Worm (Caenorhabditis elegans) whole organism, mixed stage, embryonic: ENCODE measurements around the gene F02C9.2.
"Not testable (repeated sequence)": the region's sequence is repeated elsewhere in the genome, so short reads cannot be mapped to it uniquely, and the experiment has no call there.

Source experiments
- cnd-1 ChIP-seq: fragments of 200-800 bp; sonication (Bioruptor generic); optimal IDR thresholded peaks from 2 replicates; lab custom pipeline; 2018; ENCODE audit warnings: mild to moderate bottlenecking, missing genetic modification characterization, missing compliant biosample characterization
- elt-1 ChIP-seq: sonication (generic microtip); optimal IDR thresholded peaks from 2 replicates; lab custom pipeline; 2017; ENCODE audit warnings: missing genetic modification characterization, mild to moderate bottlenecking, missing compliant biosample characterization, antibody characterized with exemption, moderate library complexity, borderline replicate concordance; ENCODE audit not compliant: insufficient read depth
- flh-1 ChIP-seq: fragments of 200-800 bp; sonication (Bioruptor generic); optimal IDR thresholded peaks from 2 replicates; lab custom pipeline; 2018; ENCODE audit warnings: mild to moderate bottlenecking, missing genetic modification characterization, moderate library complexity, missing compliant biosample characterization
- lin-13 ChIP-seq: fragments of 150-350 bp; optimal IDR thresholded peaks from 2 replicates; lab custom pipeline; 2014; ENCODE audit warnings: missing biosample characterization, missing genetic modification characterization
- lsy-2 ChIP-seq: fragments of 150-350 bp; optimal IDR thresholded peaks from 2 replicates; lab custom pipeline; 2014; ENCODE audit warnings: missing biosample characterization, missing genetic modification characterization
- mab-5 ChIP-seq: fragments of 150-350 bp; optimal IDR thresholded peaks from 2 replicates; lab custom pipeline; 2014; ENCODE audit warnings: missing biosample characterization, missing genetic modification characterization
- nhr-12 ChIP-seq: fragments of 150-350 bp; optimal IDR thresholded peaks from 2 replicates; lab custom pipeline; 2014; ENCODE audit warnings: missing biosample characterization, missing genetic modification characterization
- nhr-2 ChIP-seq: fragments of 150-350 bp; optimal IDR thresholded peaks from 2 replicates; lab custom pipeline; 2014; ENCODE audit warnings: missing biosample characterization, missing genetic modification characterization
- nhr-76 ChIP-seq: sonication (generic microtip); optimal IDR thresholded peaks from 2 replicates; lab custom pipeline; 2017; ENCODE audit warnings: missing biosample characterization, missing genetic modification characterization
- pha-4 ChIP-seq: fragments of 150-350 bp; optimal IDR thresholded peaks from 2 replicates; lab custom pipeline; 2018; ENCODE audit warnings: missing biosample characterization, missing genetic modification reagents, missing genetic modification characterization
- snpc-4 ChIP-seq: fragments of 150-350 bp; optimal IDR thresholded peaks from 2 replicates; lab custom pipeline; 2014; ENCODE audit warnings: missing biosample characterization, missing genetic modification characterization
- unc-62 ChIP-seq: fragments of 150-350 bp; optimal IDR thresholded peaks from 2 replicates; lab custom pipeline; 2014; ENCODE audit warnings: missing biosample characterization, missing genetic modification reagents, missing genetic modification characterization
- ztf-11 ChIP-seq: fragments of 150-350 bp; optimal IDR thresholded peaks from 2 replicates; lab custom pipeline; 2014; ENCODE audit warnings: missing biosample characterization, missing genetic modification characterization

DNA sequence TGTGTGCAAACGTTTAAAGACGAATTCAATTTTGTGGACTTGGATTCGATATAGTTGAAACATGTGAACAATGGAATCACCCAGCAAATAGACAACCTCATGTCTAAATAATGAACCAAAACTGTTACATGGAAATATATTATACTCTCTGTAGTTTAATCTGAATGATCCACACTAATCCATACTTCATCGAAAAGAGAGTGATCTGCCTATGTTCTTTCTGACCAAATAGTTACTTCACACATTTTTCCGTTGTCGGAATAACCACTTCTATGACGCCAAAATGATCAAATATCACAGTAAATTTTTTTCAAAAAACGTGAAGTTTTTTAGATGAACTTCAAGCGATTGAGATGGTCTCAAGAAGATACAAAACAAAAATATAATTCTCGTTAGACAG lies 31.5 kb upstream of the F02C9.2 start, which contains the start of gene Y73C8C.4:
- not testable (repeated sequence) for TF ChIP-seq elt-1 (tag; lab: Kevin White, UChicago); ztf-11 (tag; lab: Kevin White, UChicago); lin-13 (tag; lab: Kevin White, UChicago); nhr-12 (tag; lab: Kevin White, UChicago); unc-62; lsy-2; mab-5 (tag; lab: Kevin White, UChicago); flh-1 (GFP tag; lab: Kevin White, UChicago); pha-4 (tag; lab: Kevin White, UChicago); cnd-1 (tag; lab: Kevin White, UChicago); nhr-76 (tag; lab: Kevin White, UChicago); nhr-2; snpc-4 (tag; lab: Kevin White, UChicago)
